Worm (Caenorhabditis elegans) whole organism, midembryonic: ENCODE data around the gene C54E4.5.

ENCODE experiments used
- T22C8.4 ChIP-seq: fragments of 200-800 bp; sonication (Bioruptor generic); IDR thresholded peaks from 2 replicates; pipeline ENCODE4 v1.3.6; 2022; ENCODE audit warnings: missing genetic modification characterization, missing compliant biosample characterization
- cog-1 ChIP-seq: sonication (generic microtip); optimal IDR thresholded peaks from 2 replicates; lab custom pipeline; 2016; ENCODE audit warnings: missing genetic modification characterization, missing compliant biosample characterization
- flt-1 ChIP-seq: fragments of 200-800 bp; sonication (Bioruptor generic); IDR thresholded peaks from 2 replicates; pipeline ENCODE4 v1.3.6; 2022; ENCODE audit warnings: missing genetic modification characterization, missing compliant biosample characterization
- klf-2 ChIP-seq: fragments of 200-800 bp; sonication (Bioruptor generic); conservative IDR thresholded peaks from 2 replicates; pipeline ENCODE4 v1.3.6; 2022; ENCODE audit warnings: missing genetic modification reagents, missing genetic modification characterization, missing compliant biosample characterization
- med-1 ChIP-seq: sonication (generic microtip); optimal IDR thresholded peaks from 2 replicates; lab custom pipeline; 2017; ENCODE audit warnings: missing genetic modification characterization, mild to moderate bottlenecking, missing compliant biosample characterization, antibody characterized with exemption, missing genetic modification reagents; ENCODE audit not compliant: insufficient read depth
- ref-1 ChIP-seq: fragments of 200-800 bp; sonication (Bioruptor generic); conservative IDR thresholded peaks from 2 replicates; pipeline ENCODE4 v1.3.6; 2022; ENCODE audit warnings: missing genetic modification reagents, missing genetic modification characterization, missing compliant biosample characterization
- tab-1 ChIP-seq: fragments of 200-800 bp; sonication (Bioruptor generic); IDR thresholded peaks from 2 replicates; pipeline ENCODE4 v1.3.6; 2022; ENCODE audit warnings: missing genetic modification characterization, missing compliant biosample characterization
- ztf-23 ChIP-seq: fragments of 200-800 bp; sonication (Bioruptor generic); IDR thresholded peaks from 2 replicates; pipeline ENCODE4 v1.3.6; 2022; ENCODE audit warnings: missing genetic modification reagents, missing genetic modification characterization, missing compliant biosample characterization
- ztf-29 ChIP-seq: fragments of 200-800 bp; sonication (Bioruptor generic); IDR thresholded peaks from 2 replicates; pipeline ENCODE4 v1.3.6; 2022; ENCODE audit warnings: missing genetic modification reagents, missing genetic modification characterization, missing compliant biosample characterization

Gene C54E4.5

ce11 chrIV:2162256-2162655 is 13.2 kb upstream of the C54E4.5 start:
- no peak for TF ChIP-seq ref-1 (GFP tag; lab: Robert Waterston, UW)
- no peak for TF ChIP-seq ztf-23 (GFP tag; lab: Robert Waterston, UW)
- no peak for TF ChIP-seq flt-1 (GFP tag; lab: Robert Waterston, UW)
- TF ChIP-seq ztf-29 (GFP tag; lab: Robert Waterston, UW): no peak
- no peak for TF ChIP-seq T22C8.4
- TF ChIP-seq tab-1 (GFP tag; lab: Robert Waterston, UW): no peak
- no peak for TF ChIP-seq med-1 (GFP tag; lab: Kevin White, UChicago)
- TF ChIP-seq cog-1 (tag; lab: Kevin White, UChicago): no peak
- no peak for TF ChIP-seq klf-2 (GFP tag; lab: Robert Waterston, UW)

ce11 chrIV:2159069-2159468 is 10.0 kb upstream of the C54E4.5 start, which contains the start of gene gcy-37:
Gene gcy-37 (minus strand): TSS chrIV:2159169.
- no peak for TF ChIP-seq flt-1 (GFP tag; lab: Robert Waterston, UW)

DNA sequence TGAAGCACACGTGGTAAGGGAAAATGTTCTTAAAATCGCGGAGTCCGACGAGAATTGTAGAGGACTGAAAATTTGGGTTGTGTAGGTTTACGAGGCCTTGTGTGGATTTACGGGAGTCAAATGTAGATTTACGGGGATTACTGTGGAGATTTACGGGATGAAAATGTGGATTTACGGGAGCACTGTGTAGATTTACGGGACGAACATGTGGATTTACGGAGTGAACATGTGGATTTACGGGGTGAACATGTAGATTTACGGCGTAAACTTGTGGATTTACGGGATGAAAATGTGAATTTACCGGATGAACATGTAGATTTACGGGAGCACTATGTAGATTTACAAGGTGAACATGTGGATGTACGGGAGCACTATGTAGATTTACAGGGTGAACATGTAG is 7.1 kb upstream of the C54E4.5 start:
- TF ChIP-seq flt-1 (GFP tag; lab: Robert Waterston, UW): no peak
- no peak for TF ChIP-seq cog-1 (tag; lab: Kevin White, UChicago)
- TF ChIP-seq tab-1 (GFP tag; lab: Robert Waterston, UW): no peak
- no peak for TF ChIP-seq T22C8.4
- no peak for TF ChIP-seq med-1 (GFP tag; lab: Kevin White, UChicago)
- TF ChIP-seq ref-1 (GFP tag; lab: Robert Waterston, UW): no peak
- no peak for TF ChIP-seq ztf-23 (GFP tag; lab: Robert Waterston, UW)
- no peak for TF ChIP-seq klf-2 (GFP tag; lab: Robert Waterston, UW)
- no peak for TF ChIP-seq ztf-29 (GFP tag; lab: Robert Waterston, UW)

DNA sequence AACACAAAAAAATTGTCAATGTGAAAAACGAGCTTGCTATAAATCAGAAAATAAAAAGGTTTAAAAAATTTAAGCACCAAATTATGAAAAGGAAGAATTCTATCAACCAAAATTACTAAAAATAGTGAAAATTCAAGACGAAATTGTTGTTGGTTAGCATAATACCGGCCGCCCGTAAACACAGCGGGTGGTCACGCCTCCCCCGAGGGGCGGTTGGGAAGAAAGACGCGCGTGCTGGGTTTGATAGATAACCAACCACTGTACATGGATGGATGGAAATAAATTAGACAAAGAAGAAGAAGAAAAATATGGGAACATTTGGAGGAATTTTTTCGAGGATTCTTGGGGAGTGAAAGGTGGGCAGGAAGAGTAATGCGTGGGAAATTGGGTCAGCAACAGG is 6.8 kb downstream of the C54E4.5 start:
- TF ChIP-seq cog-1 (tag; lab: Kevin White, UChicago): no peak
- TF ChIP-seq T22C8.4: no peak
- no peak for TF ChIP-seq ztf-29 (GFP tag; lab: Robert Waterston, UW)
- no peak for TF ChIP-seq med-1 (GFP tag; lab: Kevin White, UChicago)
- TF ChIP-seq flt-1 (GFP tag; lab: Robert Waterston, UW): no peak
- TF ChIP-seq ref-1 (GFP tag; lab: Robert Waterston, UW): no peak
- no peak for TF ChIP-seq klf-2 (GFP tag; lab: Robert Waterston, UW)
- TF ChIP-seq tab-1 (GFP tag; lab: Robert Waterston, UW): no peak
- TF ChIP-seq ztf-23 (GFP tag; lab: Robert Waterston, UW): no peak

ce11 chrIV:2140543-2140942 is 8.6 kb downstream of the C54E4.5 start, which contains the start of gene C54E4.12:
Gene C54E4.12 (minus strand): TSS chrIV:2140643.
- no peak for TF ChIP-seq med-1 (GFP tag; lab: Kevin White, UChicago)
- TF ChIP-seq klf-2 (GFP tag; lab: Robert Waterston, UW): no peak
- no peak for TF ChIP-seq ztf-29 (GFP tag; lab: Robert Waterston, UW)
- TF ChIP-seq T22C8.4: no peak
- TF ChIP-seq flt-1 (GFP tag; lab: Robert Waterston, UW): no peak

ce11 chrIV:2137478-2137877 is 11.6 kb downstream of the C54E4.5 start:
- TF ChIP-seq T22C8.4: no peak
- TF ChIP-seq cog-1 (tag; lab: Kevin White, UChicago): no peak
- no peak for TF ChIP-seq ztf-23 (GFP tag; lab: Robert Waterston, UW)
- no peak for TF ChIP-seq klf-2 (GFP tag; lab: Robert Waterston, UW)
- no peak for TF ChIP-seq tab-1 (GFP tag; lab: Robert Waterston, UW)
- no peak for TF ChIP-seq ztf-29 (GFP tag; lab: Robert Waterston, UW)
- TF ChIP-seq flt-1 (GFP tag; lab: Robert Waterston, UW): no peak

ce11 chrIV:2136607-2137006 is 12.5 kb downstream of the C54E4.5 start, which contains the start of gene test-1:
Gene test-1 (plus strand): TSS chrIV:2136951.
- TF ChIP-seq cog-1 (tag; lab: Kevin White, UChicago) (no peak), ztf-23 (GFP tag; lab: Robert Waterston, UW) (no peak), flt-1 (GFP tag; lab: Robert Waterston, UW) (no peak), tab-1 (GFP tag; lab: Robert Waterston, UW) (no peak), ref-1 (GFP tag; lab: Robert Waterston, UW) (no peak), ztf-29 (GFP tag; lab: Robert Waterston, UW) (no peak), klf-2 (GFP tag; lab: Robert Waterston, UW) (no peak), T22C8.4 (no peak), med-1 (GFP tag; lab: Kevin White, UChicago) (no peak)

DNA sequence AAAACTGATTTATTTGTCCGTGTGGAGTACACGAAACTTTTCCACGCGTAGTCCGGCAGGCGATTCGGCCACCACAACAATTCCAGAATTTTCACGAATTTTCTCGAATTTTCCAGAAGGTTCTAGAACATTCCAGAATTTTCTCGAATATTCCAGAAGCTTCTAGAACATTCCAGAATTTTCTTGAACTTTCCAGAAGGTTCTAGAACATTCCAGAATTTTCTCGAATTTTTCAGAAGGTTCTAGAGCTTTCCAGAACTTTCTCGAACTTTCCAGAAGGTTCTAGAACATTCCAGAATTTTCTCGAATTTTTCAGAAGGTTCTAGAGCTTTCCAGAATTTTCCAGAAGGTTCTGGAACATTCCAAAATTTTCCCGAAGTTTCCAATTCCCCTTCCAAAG is 13.2 kb downstream of the C54E4.5 start:
- TF ChIP-seq flt-1 (GFP tag; lab: Robert Waterston, UW): peak; percentile 73; the same call in 1 of the 2 replicates

DNA sequence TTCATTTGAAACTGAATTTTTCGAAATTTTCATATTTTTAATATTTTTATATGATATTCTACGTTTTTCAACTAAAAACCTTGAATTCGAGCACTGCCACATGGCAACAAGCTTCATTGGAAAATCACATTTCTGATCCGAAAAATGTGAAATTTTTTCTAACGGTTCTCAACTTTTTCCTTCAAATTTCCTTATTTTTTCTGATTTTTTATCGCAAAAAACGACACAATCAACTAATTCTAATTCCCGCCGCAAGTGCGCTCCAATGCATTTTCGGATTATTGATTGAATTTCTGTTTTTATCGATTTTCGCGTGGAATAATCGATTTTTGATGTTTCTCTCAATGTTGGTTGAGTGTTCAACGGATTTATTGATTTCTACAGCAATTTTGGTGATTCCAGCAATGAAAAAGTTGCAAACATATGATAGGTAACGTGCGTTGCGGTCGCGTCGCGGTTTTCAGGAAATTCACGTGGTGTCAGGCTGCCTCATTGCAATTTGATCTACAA is 15.6 kb downstream of the C54E4.5 start, which contains the start of gene C23H5.12:
C23H5.12 (plus strand) TSS at position 51 of the 510 bp plus-strand sequence.
- no peak for TF ChIP-seq tab-1 (GFP tag; lab: Robert Waterston, UW)
- peak; percentile 58; the same call in 1 of the 2 replicates for TF ChIP-seq T22C8.4

- TF ChIP-seq ref-1 (GFP tag; lab: Robert Waterston, UW) (no peak), T22C8.4 (no peak), med-1 (GFP tag; lab: Kevin White, UChicago) (no peak), tab-1 (GFP tag; lab: Robert Waterston, UW) (no peak), klf-2 (GFP tag; lab: Robert Waterston, UW) (no peak), ztf-29 (GFP tag; lab: Robert Waterston, UW) (no peak), cog-1 (tag; lab: Kevin White, UChicago) (no peak), ztf-23 (GFP tag; lab: Robert Waterston, UW) (no peak), flt-1 (GFP tag; lab: Robert Waterston, UW) (no peak)
Observed at ce11 chrIV:2130714-2131113, 18.4 kb downstream of the C54E4.5 start, which contains the start of gene prmt-6. Gene prmt-6 (plus strand): TSS chrIV:2130965.
